Fruit fly (Drosophila melanogaster) Kc167 (cell line): ENCODE data around the gene RhoGAP16F.

Experiments used
- Myc ChIP-seq: fragments of >200 bp; optimal IDR thresholded peaks from 2 replicates; lab custom pipeline; 2017; ENCODE audit warnings: missing external identifiers
- Sin3A ChIP-seq: fragments of >200 bp; optimal IDR thresholded peaks from 2 replicates; lab custom pipeline; 2018; ENCODE audit warnings: missing external identifiers
- h ChIP-seq: fragments of >200 bp; optimal IDR thresholded peaks from 3 replicates; lab custom pipeline; 2018; ENCODE audit warnings: missing external identifiers
- insv ChIP-seq: fragments of >200 bp; optimal IDR thresholded peaks from 3 replicates; lab custom pipeline; 2018; ENCODE audit warnings: missing external identifiers
- psq ChIP-seq: fragments of >200 bp; optimal IDR thresholded peaks from 2 replicates; lab custom pipeline; 2017; ENCODE audit warnings: missing external identifiers

- TF ChIP-seq Sin3A (no peak), Myc (lab: Kevin White, UChicago) (no peak), psq (lab: Kevin White, UChicago) (no peak), h (lab: Kevin White, UChicago) (no peak), insv (lab: Kevin White, UChicago) (no peak)
Measured at dm6 chrX:18108676-18109075, 15.7 kb downstream of the RhoGAP16F start.
